Worm (Caenorhabditis elegans) whole organism, L4 larva: ENCODE results near the gene Y43F8B.20.

ENCODE experiments used
- D1046.2 ChIP-seq: fragments of 200-800 bp; sonication (Bioruptor generic); IDR thresholded peaks from 2 replicates; pipeline ENCODE4 v1.3.6; 2022; ENCODE audit warnings: missing genetic modification characterization, missing compliant biosample characterization
- F10B5.3 ChIP-seq: sonication (generic microtip); optimal IDR thresholded peaks from 2 replicates; lab custom pipeline; 2016; ENCODE audit warnings: mild to moderate bottlenecking, missing genetic modification characterization, missing compliant biosample characterization
- F26F4.8 ChIP-seq: fragments of 200-800 bp; sonication (Bioruptor generic); conservative IDR thresholded peaks from 2 replicates; pipeline ENCODE4 v1.3.6; 2022; ENCODE audit warnings: missing genetic modification characterization, missing compliant biosample characterization
- F37D6.2 ChIP-seq: sonication (generic microtip); optimal IDR thresholded peaks from 2 replicates; lab custom pipeline; 2016; ENCODE audit warnings: mild to moderate bottlenecking, missing genetic modification characterization, missing compliant biosample characterization
- F44E2.7 ChIP-seq: fragments of 200-800 bp; sonication (Bioruptor generic); IDR thresholded peaks from 2 replicates; pipeline ENCODE4 v2.1.2; 2022; ENCODE audit warnings: missing genetic modification characterization, missing compliant biosample characterization
- F49E8.2 ChIP-seq: sonication (generic microtip); optimal IDR thresholded peaks from 2 replicates; lab custom pipeline; 2016; ENCODE audit warnings: missing compliant biosample characterization, mild to moderate bottlenecking, missing genetic modification characterization, borderline replicate concordance
- R02D3.7 ChIP-seq: fragments of 150-350 bp; sonication (generic microtip); optimal IDR thresholded peaks from 3 replicates; lab custom pipeline; 2014; ENCODE audit warnings: missing biosample characterization, missing genetic modification characterization
- T20F7.1 ChIP-seq: fragments of 200-800 bp; sonication (Bioruptor generic); optimal IDR thresholded peaks from 2 replicates; lab custom pipeline; 2018; ENCODE audit warnings: mild to moderate bottlenecking, missing genetic modification characterization, missing compliant biosample characterization
- Y5F2A.4 ChIP-seq: fragments of 200-800 bp; sonication (Bioruptor generic); optimal IDR thresholded peaks from 2 replicates; lab custom pipeline; 2018; ENCODE audit warnings: mild to moderate bottlenecking, missing genetic modification characterization, missing compliant biosample characterization
- ZK337.2 ChIP-seq: fragments of 200-800 bp; sonication (Bioruptor generic); IDR thresholded peaks from 2 replicates; pipeline ENCODE4 v1.3.6; 2022; ENCODE audit warnings: missing genetic modification reagents, missing genetic modification characterization, missing compliant biosample characterization
- ama-1 ChIP-seq: fragments of 150-350 bp; optimal IDR thresholded peaks from 2 replicates; lab custom pipeline; 2014; ENCODE audit warnings: inconsistent platforms, mixed read lengths
- ceh-28 ChIP-seq: fragments of 150-350 bp; optimal IDR thresholded peaks from 2 replicates; lab custom pipeline; 2014; ENCODE audit warnings: missing biosample characterization, missing genetic modification reagents, missing genetic modification characterization
- ceh-44 ChIP-seq: fragments of 200-800 bp; sonication (Bioruptor generic); IDR thresholded peaks from 2 replicates; pipeline ENCODE4 v1.3.6; 2022; ENCODE audit warnings: missing genetic modification reagents, missing genetic modification characterization, missing compliant biosample characterization
- ces-1 ChIP-seq: fragments of 150-350 bp; sonication (generic microtip); optimal IDR thresholded peaks from 4 replicates; lab custom pipeline; 2014; ENCODE audit warnings: missing biosample characterization, missing genetic modification reagents, missing genetic modification characterization
- cey-2 ChIP-seq: sonication (generic microtip); optimal IDR thresholded peaks from 3 replicates; lab custom pipeline; 2017; ENCODE audit warnings: missing genetic modification characterization, mild to moderate bottlenecking, missing compliant biosample characterization, antibody characterized with exemption, borderline replicate concordance; ENCODE audit not compliant: insufficient read depth
- daf-12 ChIP-seq: fragments of 150-350 bp; optimal IDR thresholded peaks from 2 replicates; lab custom pipeline; 2014; ENCODE audit warnings: missing biosample characterization, missing genetic modification reagents, missing genetic modification characterization
- daf-19 ChIP-seq: fragments of 200-800 bp; sonication (Bioruptor generic); conservative IDR thresholded peaks from 2 replicates; pipeline ENCODE4 v1.3.6; 2022; ENCODE audit warnings: missing genetic modification characterization, missing compliant biosample characterization
- daf-8 ChIP-seq: fragments of 200-800 bp; sonication (Bioruptor generic); IDR thresholded peaks from 2 replicates; pipeline ENCODE4 v1.3.6; 2022; ENCODE audit warnings: missing genetic modification characterization, missing compliant biosample characterization
- dmd-8 ChIP-seq: fragments of 200-800 bp; sonication (Bioruptor generic); IDR thresholded peaks from 2 replicates; pipeline ENCODE4 v1.3.6; 2022; ENCODE audit warnings: missing genetic modification characterization, missing compliant biosample characterization
- dmd-9 ChIP-seq: fragments of 200-800 bp; sonication (Bioruptor generic); IDR thresholded peaks from 2 replicates; pipeline ENCODE4 v1.3.6; 2022; ENCODE audit warnings: missing genetic modification reagents, missing genetic modification characterization, missing compliant biosample characterization
- duxl-1 ChIP-seq: sonication (generic microtip); optimal IDR thresholded peaks from 2 replicates; lab custom pipeline; 2016; ENCODE audit warnings: mild to moderate bottlenecking, missing genetic modification characterization, moderate library complexity, missing compliant biosample characterization; ENCODE audit not compliant: poor library complexity
- dve-1 ChIP-seq: sonication (generic microtip); optimal IDR thresholded peaks from 2 replicates; lab custom pipeline; 2017; ENCODE audit warnings: antibody characterized with exemption, mild to moderate bottlenecking, missing genetic modification characterization, missing compliant biosample characterization; ENCODE audit not compliant: insufficient read depth
- egl-43 ChIP-seq: fragments of 200-800 bp; sonication (Bioruptor generic); IDR thresholded peaks from 2 replicates; pipeline ENCODE4 v1.3.6; 2022; ENCODE audit warnings: missing genetic modification reagents, missing genetic modification characterization, missing compliant biosample characterization
- fkh-10 ChIP-seq: fragments of 150-350 bp; optimal IDR thresholded peaks from 2 replicates; lab custom pipeline; 2014; ENCODE audit warnings: missing biosample characterization, missing genetic modification reagents, missing genetic modification characterization
- fos-1 ChIP-seq: fragments of 150-350 bp; optimal IDR thresholded peaks from 2 replicates; lab custom pipeline; 2014; ENCODE audit warnings: missing biosample characterization, missing genetic modification characterization
- hif-1 ChIP-seq, 2 experiments: sonication (generic microtip); optimal IDR thresholded peaks; 2 replicates each; lab custom pipeline; 2016 to 2017; ENCODE audit warnings: missing compliant biosample characterization in 2 of 2, missing genetic modification characterization in 2 of 2, missing genetic modification reagents in 2 of 2, missing genotype in 2 of 2, mild to moderate bottlenecking in 1 of 2
- hmg-1.1 ChIP-seq: fragments of 200-800 bp; sonication (Bioruptor generic); IDR thresholded peaks from 2 replicates; pipeline ENCODE4 v1.3.6; 2022; ENCODE audit warnings: missing genetic modification reagents, missing genetic modification characterization, missing compliant biosample characterization
- jun-1 ChIP-seq: fragments of 150-350 bp; optimal IDR thresholded peaks from 2 replicates; lab custom pipeline; 2014; ENCODE audit warnings: missing biosample characterization, missing genetic modification reagents, missing genetic modification characterization
- lim-7 ChIP-seq: fragments of 200-800 bp; sonication (Bioruptor generic); IDR thresholded peaks from 2 replicates; pipeline ENCODE4 v1.3.6; 2022; ENCODE audit warnings: missing genetic modification characterization, missing compliant biosample characterization
- lin-1 ChIP-seq: fragments of 200-800 bp; sonication (Bioruptor generic); IDR thresholded peaks from 2 replicates; pipeline ENCODE4 v1.3.6; 2022; ENCODE audit warnings: missing genetic modification reagents, missing genetic modification characterization, missing compliant biosample characterization
- lin-13 ChIP-seq: fragments of 150-350 bp; optimal IDR thresholded peaks from 2 replicates; lab custom pipeline; 2014; ENCODE audit warnings: missing biosample characterization, missing genetic modification reagents, missing genetic modification characterization
- lin-15B ChIP-seq: fragments of 150-350 bp; sonication (generic microtip); optimal IDR thresholded peaks from 3 replicates; lab custom pipeline; 2014; ENCODE audit warnings: missing biosample characterization, missing genetic modification characterization
- lin-39 ChIP-seq: fragments of 150-350 bp; optimal IDR thresholded peaks from 2 replicates; lab custom pipeline; 2014; ENCODE audit warnings: missing biosample characterization, missing genetic modification reagents, missing genetic modification characterization
- lir-3 ChIP-seq: sonication (generic microtip); optimal IDR thresholded peaks from 2 replicates; lab custom pipeline; 2016; ENCODE audit warnings: mild to moderate bottlenecking, missing genetic modification characterization, missing compliant biosample characterization
- mdl-1 ChIP-seq, 2 experiments: fragments of 150-350 bp in 1 of 2; sonication (generic microtip) in 1 of 2; optimal IDR thresholded peaks; 2 replicates each; lab custom pipeline; 2014 to 2017; ENCODE audit warnings: missing biosample characterization in 2 of 2, missing genetic modification characterization in 2 of 2
- mxl-2 ChIP-seq: fragments of 200-800 bp; sonication (Bioruptor generic); conservative IDR thresholded peaks from 2 replicates; pipeline ENCODE4 v1.3.6; 2022; ENCODE audit warnings: missing genetic modification reagents, missing genetic modification characterization, missing compliant biosample characterization
- nhr-102 ChIP-seq: sonication (generic microtip); optimal IDR thresholded peaks from 2 replicates; lab custom pipeline; 2016; ENCODE audit warnings: mild to moderate bottlenecking, missing genetic modification characterization, moderate library complexity, missing compliant biosample characterization
- nhr-11 ChIP-seq: fragments of 150-350 bp; optimal IDR thresholded peaks from 2 replicates; lab custom pipeline; 2014; ENCODE audit warnings: missing biosample characterization, missing genetic modification characterization
- nhr-28 ChIP-seq: fragments of 150-350 bp; optimal IDR thresholded peaks from 2 replicates; lab custom pipeline; 2014; ENCODE audit warnings: missing biosample characterization, missing genetic modification characterization
- nhr-41 ChIP-seq: fragments of 200-800 bp; sonication (Bioruptor generic); IDR thresholded peaks from 2 replicates; pipeline ENCODE4 v1.3.6; 2022; ENCODE audit warnings: missing genetic modification reagents, missing genetic modification characterization, missing compliant biosample characterization
- nhr-42 ChIP-seq: fragments of 200-800 bp; sonication (Bioruptor generic); IDR thresholded peaks from 2 replicates; pipeline ENCODE4 v1.3.6; 2022; ENCODE audit warnings: missing genetic modification characterization, missing compliant biosample characterization
- nhr-76 ChIP-seq: fragments of 150-350 bp; optimal IDR thresholded peaks from 2 replicates; lab custom pipeline; 2014; ENCODE audit warnings: missing biosample characterization, missing genetic modification characterization
- rbr-2 ChIP-seq: sonication (generic microtip); optimal IDR thresholded peaks from 2 replicates; lab custom pipeline; 2016; ENCODE audit warnings: missing genotype, missing genetic modification characterization, missing compliant biosample characterization
- sdz-12 ChIP-seq: fragments of 200-800 bp; sonication (Bioruptor generic); optimal IDR thresholded peaks from 2 replicates; lab custom pipeline; 2018; ENCODE audit warnings: mild to moderate bottlenecking, missing genetic modification characterization, missing compliant biosample characterization
- skn-1 ChIP-seq: fragments of 150-350 bp; optimal IDR thresholded peaks from 2 replicates; lab custom pipeline; 2014; ENCODE audit warnings: missing biosample characterization, missing genetic modification characterization
- tag-97 ChIP-seq: fragments of 200-800 bp; sonication (Bioruptor generic); IDR thresholded peaks from 2 replicates; pipeline ENCODE4 v1.3.6; 2022; ENCODE audit warnings: missing genetic modification characterization, missing compliant biosample characterization
- unc-62 ChIP-seq, 3 experiments: fragments of 150-350 bp in 1 of 3; sonication (generic microtip); optimal IDR thresholded peaks in 2 of 3; peaks in 1 of 3; 1 replicate in 1 of 3; 2 replicates in 2 of 3; lab custom pipeline; 2014 to 2017; ENCODE audit warnings: missing biosample characterization in 3 of 3, missing genetic modification characterization in 3 of 3, missing genetic modification reagents in 3 of 3, missing genotype in 1 of 3
- zfp-3 ChIP-seq: fragments of 200-800 bp; sonication (Bioruptor generic); conservative IDR thresholded peaks from 2 replicates; pipeline ENCODE4 v1.3.6; 2022; ENCODE audit warnings: missing genetic modification reagents, missing genetic modification characterization, missing compliant biosample characterization
- zip-11 ChIP-seq: fragments of 200-800 bp; sonication (Bioruptor generic); IDR thresholded peaks from 2 replicates; pipeline ENCODE4 v1.3.6; 2022; ENCODE audit warnings: missing genetic modification characterization, missing compliant biosample characterization
- ztf-11 ChIP-seq: fragments of 150-350 bp; optimal IDR thresholded peaks from 2 replicates; lab custom pipeline; 2014; ENCODE audit warnings: missing biosample characterization, missing genetic modification characterization
- ztf-7 ChIP-seq: fragments of 150-350 bp; optimal IDR thresholded peaks from 2 replicates; lab custom pipeline; 2014; ENCODE audit warnings: missing biosample characterization, missing genetic modification characterization

Gene Y43F8B.20

DNA sequence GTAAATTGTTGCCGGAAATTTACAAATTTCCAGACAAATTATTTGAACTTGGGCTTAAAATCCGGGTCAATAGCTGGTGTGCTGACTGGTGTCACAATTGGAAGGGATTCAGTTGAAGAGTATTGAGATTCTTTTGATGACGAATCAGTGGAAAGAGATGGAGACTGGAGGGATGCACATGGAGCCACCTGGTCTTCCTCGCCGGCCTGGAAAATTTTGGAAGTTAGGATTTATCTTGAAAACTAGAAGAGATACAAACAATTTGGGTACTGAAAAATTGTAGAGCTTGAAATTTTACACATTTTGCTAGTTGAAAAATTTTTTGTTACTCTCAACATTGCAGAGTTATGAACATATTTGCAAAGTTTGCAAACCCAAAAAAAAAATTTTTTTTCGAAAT is 29.5 kb downstream of the Y43F8B.20 start:
- TF ChIP-seq tag-97: no peak
- no peak for TF ChIP-seq F10B5.3 (tag; lab: Kevin White, UChicago)
- 0 out of 2 replicates have a peak, but pooled peaks have one; percentile 4 for TF ChIP-seq ZK337.2 (GFP tag; lab: Robert Waterston, UW)
- TF ChIP-seq nhr-11 (tag; lab: Kevin White, UChicago): no peak
- no peak for TF ChIP-seq rbr-2
- TF ChIP-seq unc-62 (GFP tag; optimal IDR thresholded peaks at IDR 0.05 in 1 of 2; lab: Kevin White, UChicago): no peak
- no peak for TF ChIP-seq unc-62 (tag; optimal IDR thresholded peaks at IDR 0.05; lab: Kevin White, UChicago)
- peak; percentile 67 for TF ChIP-seq egl-43
- no peak for TF ChIP-seq ceh-28
- TF ChIP-seq zfp-3 (GFP tag; lab: Robert Waterston, UW): 0 out of 2 replicates have a peak, but pooled peaks have one; percentile 23
- TF ChIP-seq ama-1 (lab: Kevin White, UChicago): peak; percentile 15
- TF ChIP-seq F26F4.8 (GFP tag; lab: Robert Waterston, UW): 0 out of 2 replicates have a peak, but pooled peaks have one; percentile 21
- TF ChIP-seq jun-1: no peak
- no peak for TF ChIP-seq F49E8.2 (tag; lab: Kevin White, UChicago)
- no peak for TF ChIP-seq ztf-11 (tag; lab: Kevin White, UChicago)
- TF ChIP-seq hmg-1.1 (GFP tag; lab: Robert Waterston, UW): no peak
- TF ChIP-seq lin-1: no peak
- no peak for TF ChIP-seq F44E2.7 (GFP tag; lab: Robert Waterston, UW)
- TF ChIP-seq cey-2 (tag; lab: Kevin White, UChicago): no peak
- TF ChIP-seq daf-8 (GFP tag; lab: Robert Waterston, UW): no peak
- no peak for TF ChIP-seq skn-1 (tag; lab: Kevin White, UChicago)
- TF ChIP-seq lir-3 (tag; lab: Kevin White, UChicago): no peak
- peak in 1 of 2 experiments; percentile 10 for TF ChIP-seq hif-1 (tag; optimal IDR thresholded peaks at IDR 0.05; lab: Kevin White, UChicago)
- TF ChIP-seq fos-1 (tag; lab: Kevin White, UChicago): no peak
- no peak for TF ChIP-seq D1046.2 (GFP tag; lab: Robert Waterston, UW)
- TF ChIP-seq daf-19: no peak
- TF ChIP-seq lin-15B: no peak
- TF ChIP-seq Y5F2A.4 (GFP tag; lab: Kevin White, UChicago): peak; percentile 51
- TF ChIP-seq ztf-7 (tag; lab: Kevin White, UChicago): no peak
- TF ChIP-seq daf-12 (tag; lab: Kevin White, UChicago): no peak
- no peak for TF ChIP-seq dve-1 (tag; lab: Kevin White, UChicago)
- TF ChIP-seq sdz-12 (GFP tag; lab: Kevin White, UChicago): peak; percentile 67
- no peak for TF ChIP-seq duxl-1 (tag; lab: Kevin White, UChicago)
- TF ChIP-seq mxl-2 (GFP tag; lab: Robert Waterston, UW): no peak
- no peak for TF ChIP-seq dmd-9 (GFP tag; lab: Robert Waterston, UW)
- TF ChIP-seq nhr-76 (tag; lab: Kevin White, UChicago): no peak
- TF ChIP-seq nhr-41: peak; percentile 49; the same call in 1 of the 2 replicates
- TF ChIP-seq lim-7: 0 out of 2 replicates have a peak, but pooled peaks have one; percentile 53
- no peak for TF ChIP-seq T20F7.1
- TF ChIP-seq ceh-44: no peak
- no peak for TF ChIP-seq F37D6.2 (tag; lab: Kevin White, UChicago)
- TF ChIP-seq dmd-8: peak; percentile 82; the same call in 1 of the 2 replicates
- TF ChIP-seq lin-13 (GFP tag; lab: Kevin White, UChicago): no peak
- TF ChIP-seq mdl-1 (tag; optimal IDR thresholded peaks at IDR 0.05; lab: Kevin White, UChicago): no peak
- TF ChIP-seq ces-1 (GFP tag; lab: Kevin White, UChicago): no peak
- TF ChIP-seq nhr-42 (GFP tag; lab: Robert Waterston, UW): no peak
- no peak for TF ChIP-seq nhr-28 (tag; lab: Kevin White, UChicago)
- no peak for TF ChIP-seq nhr-102
- no peak for TF ChIP-seq fkh-10 (GFP tag; lab: Kevin White, UChicago)
- no peak for TF ChIP-seq lin-39 (tag; lab: Kevin White, UChicago)
- no peak; the same call in 1 of the 2 replicates for TF ChIP-seq zip-11 (GFP tag; lab: Robert Waterston, UW)
- no peak for TF ChIP-seq R02D3.7 (tag; lab: Kevin White, UChicago)
